Worm (Caenorhabditis elegans): ENCODE measurements around the gene C53B7.3.

DNA sequence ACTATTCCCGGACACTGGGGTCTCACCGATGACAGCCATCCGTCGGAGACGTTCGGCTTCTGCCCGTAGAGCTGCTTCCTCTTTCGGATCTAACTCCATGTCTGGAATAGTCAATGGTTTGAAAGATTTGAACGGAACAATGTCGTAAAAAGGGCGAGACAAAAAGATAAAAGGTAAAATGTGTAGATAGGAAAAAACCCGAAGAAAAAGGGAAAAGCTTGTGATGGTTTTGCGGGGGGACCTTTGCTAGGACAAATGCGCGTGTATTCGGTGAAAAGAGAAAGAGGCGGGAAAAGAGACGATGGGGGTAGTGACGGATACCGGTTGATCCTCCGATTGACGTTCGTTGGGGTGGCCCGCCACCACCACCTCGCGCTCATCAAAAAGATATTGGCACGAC, 32.9 kb downstream of the C53B7.3 start, which contains the start of gene col-173:
- TF ChIP-seq ama-1 (optimal IDR thresholded peaks at IDR 0.05) (no peak), pes-1 (GFP tag; IDR thresholded peaks at IDR 0.05) (no peak), hmbx-1 (tag; optimal IDR thresholded peaks at IDR 0.05) (no peak), ceh-13 (GFP tag; optimal IDR thresholded peaks at IDR 0.05) (no peak), B0310.2 (tag; optimal IDR thresholded peaks at IDR 0.05) (no peak), scrt-1 (GFP tag; IDR thresholded peaks at IDR 0.05) (no peak), aly-1 (tag; optimal IDR thresholded peaks at IDR 0.05) (no peak), tra-4 (tag; optimal IDR thresholded peaks at IDR 0.05) (no peak), flt-1 (GFP tag; IDR thresholded peaks at IDR 0.05) (no peak), ets-7 (tag; optimal IDR thresholded peaks at IDR 0.05) (no peak), ceh-36 (tag; optimal IDR thresholded peaks at IDR 0.05) (no peak)

Data from whole organism, early embryonic.